Fruit fly (Drosophila melanogaster) whole organism, embryonic: ENCODE data around the gene bark.
A peak's percentile ranks its signal among the peaks of the same experiment; 100 is the strongest.

Experiments used
- Abd-B ChIP-seq: fragments of 200-800 bp; sonication (Bioruptor generic); optimal IDR thresholded peaks from 2 replicates; lab custom pipeline; 2018; ENCODE audit warnings: missing biosample characterization, mild to moderate bottlenecking, missing genetic modification characterization, moderate library complexity
- BEAF-32 ChIP-seq: fragments of 200-800 bp; sonication (Bioruptor generic); optimal IDR thresholded peaks from 3 replicates; lab custom pipeline; 2017; ENCODE audit warnings: missing biosample characterization, missing genetic modification characterization, mild to moderate bottlenecking, moderate library complexity, missing genetic modification reagents
- CG10431 ChIP-seq: fragments of 200-800 bp; sonication (Bioruptor generic); optimal IDR thresholded peaks from 3 replicates; lab custom pipeline; 2018; ENCODE audit warnings: missing biosample characterization, mild to moderate bottlenecking, missing genetic modification characterization
- CG10654 ChIP-seq: fragments of 200-800 bp; sonication (Bioruptor generic); optimal IDR thresholded peaks from 2 replicates; lab custom pipeline; 2016; ENCODE audit warnings: missing biosample characterization, missing genetic modification characterization
- CG13775 ChIP-seq: fragments of 200-800 bp; sonication (Bioruptor generic); optimal IDR thresholded peaks from 3 replicates; lab custom pipeline; 2017; ENCODE audit warnings: missing biosample characterization, mild to moderate bottlenecking, missing genetic modification characterization
- CG15269 ChIP-seq: fragments of 200-800 bp; sonication (Bioruptor generic); optimal IDR thresholded peaks from 2 replicates; lab custom pipeline; 2018; ENCODE audit warnings: missing biosample characterization, mild to moderate bottlenecking, missing genetic modification characterization, moderate library complexity
- CG15601 ChIP-seq: fragments of 200-800 bp; sonication (Bioruptor generic); optimal IDR thresholded peaks from 3 replicates; lab custom pipeline; 2019; ENCODE audit warnings: missing biosample characterization, mild to moderate bottlenecking, missing genetic modification characterization, moderate library complexity
- CG16779 ChIP-seq: fragments of 200-800 bp; sonication (Bioruptor generic); IDR thresholded peaks from 2 replicates; pipeline ENCODE4 v1.3.6; 2022; ENCODE audit warnings: missing biosample characterization, missing genetic modification characterization
- CG17568 ChIP-seq: fragments of 200-800 bp; sonication (Bioruptor generic); optimal IDR thresholded peaks from 2 replicates; lab custom pipeline; 2018; ENCODE audit warnings: missing biosample characterization, mild to moderate bottlenecking, missing genetic modification characterization, moderate library complexity
- CG17829 ChIP-seq: fragments of 200-800 bp; optimal IDR thresholded peaks from 2 replicates; lab custom pipeline; 2019; ENCODE audit warnings: missing biosample characterization, mild to moderate bottlenecking, missing genetic modification characterization, moderate library complexity
- CG18262 ChIP-seq: fragments of 200-800 bp; optimal IDR thresholded peaks from 3 replicates; lab custom pipeline; 2019; ENCODE audit warnings: missing biosample characterization, mild to moderate bottlenecking, missing genetic modification characterization, moderate library complexity
- CG2129 ChIP-seq: fragments of 200-800 bp; sonication (Bioruptor generic); IDR thresholded peaks from 2 replicates; pipeline ENCODE4 v1.3.6; 2022; ENCODE audit warnings: missing biosample characterization, missing genetic modification characterization; ENCODE audit not compliant: partially characterized antibody
- CG2678 ChIP-seq: fragments of 200-800 bp; sonication (Bioruptor generic); optimal IDR thresholded peaks from 3 replicates; lab custom pipeline; 2019; ENCODE audit warnings: missing biosample characterization, mild to moderate bottlenecking, missing genetic modification characterization, moderate library complexity
- CG2712 ChIP-seq: fragments of 200-800 bp; optimal IDR thresholded peaks from 3 replicates; lab custom pipeline; 2019; ENCODE audit warnings: missing biosample characterization, mild to moderate bottlenecking, missing genetic modification characterization, moderate library complexity
- CG30431 ChIP-seq: fragments of 200-800 bp; sonication (Bioruptor generic); optimal IDR thresholded peaks from 2 replicates; lab custom pipeline; 2017; ENCODE audit warnings: missing biosample characterization, missing genetic modification characterization
- CG4328 ChIP-seq: fragments of 200-800 bp; sonication (Bioruptor generic); optimal IDR thresholded peaks from 3 replicates; lab custom pipeline; 2017; ENCODE audit warnings: missing biosample characterization, missing genetic modification reagents, missing genetic modification characterization
- CG4424 ChIP-seq: fragments of 200-800 bp; sonication (Bioruptor generic); optimal IDR thresholded peaks from 3 replicates; lab custom pipeline; 2016; ENCODE audit warnings: missing biosample characterization, missing genetic modification characterization
- CG4854 ChIP-seq: fragments of 200-800 bp; sonication (Bioruptor generic); optimal IDR thresholded peaks from 2 replicates; lab custom pipeline; 2016; ENCODE audit warnings: missing biosample characterization, missing genetic modification characterization, inconsistent platforms
- CG6254 ChIP-seq: fragments of 200-800 bp; sonication (Bioruptor generic); optimal IDR thresholded peaks from 3 replicates; lab custom pipeline; 2017; ENCODE audit warnings: mild to moderate bottlenecking, missing biosample characterization, missing genetic modification reagents, missing genetic modification characterization
- CG6654 ChIP-seq: fragments of 200-800 bp; sonication (Bioruptor generic); optimal IDR thresholded peaks from 2 replicates; lab custom pipeline; 2017; ENCODE audit warnings: missing biosample characterization, mild to moderate bottlenecking, missing genetic modification characterization
- CG8281 ChIP-seq: fragments of 200-800 bp; sonication (Bioruptor generic); optimal IDR thresholded peaks from 2 replicates; lab custom pipeline; 2018; ENCODE audit warnings: missing biosample characterization, mild to moderate bottlenecking, missing genetic modification characterization, moderate library complexity
- CG9817 ChIP-seq: fragments of 200-800 bp; sonication (Bioruptor generic); optimal IDR thresholded peaks from 2 replicates; lab custom pipeline; 2018; ENCODE audit warnings: missing biosample characterization, mild to moderate bottlenecking, missing genetic modification characterization, moderate library complexity
- CHES-1-like ChIP-seq: fragments of 200-800 bp; sonication (Bioruptor generic); optimal IDR thresholded peaks from 2 replicates; lab custom pipeline; 2016; ENCODE audit warnings: missing biosample characterization, missing genetic modification characterization
- Dp ChIP-seq: fragments of 200-800 bp; sonication (Bioruptor generic); optimal IDR thresholded peaks from 2 replicates; lab custom pipeline; 2018; ENCODE audit warnings: missing biosample characterization, mild to moderate bottlenecking, missing genetic modification characterization, moderate library complexity
- Drgx ChIP-seq: fragments of 200-800 bp; sonication (Bioruptor generic); IDR thresholded peaks from 2 replicates; pipeline ENCODE4 v1.3.6; 2022; ENCODE audit warnings: missing biosample characterization, missing genetic modification characterization
- ERR ChIP-seq: fragments of 200-800 bp; sonication (Bioruptor generic); optimal IDR thresholded peaks from 2 replicates; lab custom pipeline; 2016; ENCODE audit warnings: missing biosample characterization, missing genetic modification characterization
- Gug ChIP-seq: fragments of 200-800 bp; sonication (Bioruptor generic); IDR thresholded peaks from 4 replicates; pipeline ENCODE4 v1.3.6; 2022; ENCODE audit warnings: missing biosample characterization, missing genetic modification characterization
- H2.0 ChIP-seq: fragments of 200-800 bp; sonication (Bioruptor generic); IDR thresholded peaks from 2 replicates; pipeline ENCODE4 v1.3.6; 2022; ENCODE audit warnings: missing biosample characterization, missing genetic modification characterization
- PHDP ChIP-seq: fragments of 200-800 bp; sonication (Bioruptor generic); optimal IDR thresholded peaks from 3 replicates; lab custom pipeline; 2018; ENCODE audit warnings: missing biosample characterization, mild to moderate bottlenecking, missing genetic modification characterization, moderate library complexity
- Poxn ChIP-seq: fragments of 200-800 bp; sonication (Bioruptor generic); IDR thresholded peaks from 2 replicates; pipeline ENCODE4 v1.3.6; 2022; ENCODE audit warnings: missing biosample characterization, missing genetic modification characterization
- Taf1 ChIP-seq: fragments of 200-800 bp; sonication (Bioruptor generic); IDR thresholded peaks from 2 replicates; pipeline ENCODE4 v1.3.6; 2022; ENCODE audit warnings: missing biosample characterization, missing genetic modification characterization
- Trl ChIP-seq, 3 experiments: fragments of >200 bp in 2 of 3; fragments of 200-800 bp in 1 of 3; sonication (Bioruptor generic) in 1 of 3; optimal IDR thresholded peaks; 2 replicates in 1 of 3; 3 replicates in 2 of 3; lab custom pipeline; 2016 to 2017; ENCODE audit warnings: missing biosample characterization in 1 of 3, missing genetic modification characterization in 1 of 3
- bigmax ChIP-seq: fragments of 200-800 bp; sonication (Bioruptor generic); optimal IDR thresholded peaks from 2 replicates; lab custom pipeline; 2018; ENCODE audit warnings: missing biosample characterization, mild to moderate bottlenecking, missing genetic modification characterization
- bowl ChIP-seq: fragments of 200-800 bp; sonication (Bioruptor generic); IDR thresholded peaks from 2 replicates; pipeline ENCODE4 v1.3.6; 2022; ENCODE audit warnings: missing biosample characterization, missing genetic modification characterization
- caup ChIP-seq: fragments of 200-800 bp; sonication (Bioruptor generic); optimal IDR thresholded peaks from 3 replicates; lab custom pipeline; 2017; ENCODE audit warnings: missing biosample characterization, mild to moderate bottlenecking, missing genetic modification characterization, moderate library complexity; ENCODE audit not compliant: severe bottlenecking
- gsb-n ChIP-seq: fragments of 200-800 bp; sonication (Bioruptor generic); optimal IDR thresholded peaks from 3 replicates; lab custom pipeline; 2018; ENCODE audit warnings: missing biosample characterization, mild to moderate bottlenecking, missing genetic modification characterization
- lola ChIP-seq, 3 experiments: fragments of >200 bp in 2 of 3; fragments of 200-800 bp in 1 of 3; sonication (Bioruptor generic) in 1 of 3; optimal IDR thresholded peaks; 2 replicates each; lab custom pipeline; 2017 to 2019; ENCODE audit warnings: missing biosample characterization in 3 of 3, missing genetic modification characterization in 3 of 3, mild to moderate bottlenecking in 1 of 3, moderate library complexity in 1 of 3
- ro ChIP-seq: fragments of 200-800 bp; sonication (Bioruptor generic); IDR thresholded peaks from 2 replicates; pipeline ENCODE4 v1.3.6; 2022; ENCODE audit warnings: missing biosample characterization, missing genetic modification characterization
- row ChIP-seq: fragments of 200-800 bp; sonication (Bioruptor generic); IDR thresholded peaks from 3 replicates; pipeline ENCODE4 v1.3.6; 2022; ENCODE audit warnings: missing biosample characterization, missing genetic modification characterization
- slou ChIP-seq: fragments of 200-800 bp; sonication (Bioruptor generic); optimal IDR thresholded peaks from 3 replicates; lab custom pipeline; 2016; ENCODE audit warnings: missing biosample characterization, missing genetic modification characterization
- slp2 ChIP-seq: fragments of 200-800 bp; sonication (Bioruptor generic); optimal IDR thresholded peaks from 2 replicates; lab custom pipeline; 2016; ENCODE audit warnings: missing biosample characterization, missing genetic modification characterization
- stwl ChIP-seq: fragments of 200-800 bp; sonication (Bioruptor generic); optimal IDR thresholded peaks from 3 replicates; lab custom pipeline; 2018; ENCODE audit warnings: missing biosample characterization, mild to moderate bottlenecking, missing genetic modification characterization, moderate library complexity
- tio ChIP-seq: fragments of 200-800 bp; sonication (Bioruptor generic); optimal IDR thresholded peaks from 2 replicates; lab custom pipeline; 2017; ENCODE audit warnings: missing biosample characterization, missing genetic modification characterization, inconsistent platforms
- tna ChIP-seq: fragments of 200-800 bp; sonication (Bioruptor generic); IDR thresholded peaks from 2 replicates; pipeline ENCODE4 v1.3.6; 2022; ENCODE audit warnings: missing biosample characterization, missing genetic modification characterization; ENCODE audit not compliant: partially characterized antibody
- tup ChIP-seq: fragments of 200-800 bp; sonication (Bioruptor generic); optimal IDR thresholded peaks from 2 replicates; lab custom pipeline; 2016; ENCODE audit warnings: missing biosample characterization, mild to moderate bottlenecking, missing genetic modification characterization, moderate library complexity
- wdn ChIP-seq: fragments of 200-800 bp; sonication (Bioruptor generic); IDR thresholded peaks from 2 replicates; pipeline ENCODE4 v1.3.6; 2022; ENCODE audit warnings: missing biosample characterization, missing genetic modification characterization
- zen2 ChIP-seq: fragments of 200-800 bp; sonication (Bioruptor generic); IDR thresholded peaks from 3 replicates; pipeline ENCODE4 v1.3.6; 2022; ENCODE audit warnings: missing biosample characterization, missing genetic modification characterization; ENCODE audit not compliant: partially characterized antibody
- zf30C ChIP-seq: fragments of 200-800 bp; sonication (Bioruptor generic); optimal IDR thresholded peaks from 3 replicates; lab custom pipeline; 2018; ENCODE audit warnings: missing biosample characterization, mild to moderate bottlenecking, missing genetic modification characterization

Gene bark

DNA sequence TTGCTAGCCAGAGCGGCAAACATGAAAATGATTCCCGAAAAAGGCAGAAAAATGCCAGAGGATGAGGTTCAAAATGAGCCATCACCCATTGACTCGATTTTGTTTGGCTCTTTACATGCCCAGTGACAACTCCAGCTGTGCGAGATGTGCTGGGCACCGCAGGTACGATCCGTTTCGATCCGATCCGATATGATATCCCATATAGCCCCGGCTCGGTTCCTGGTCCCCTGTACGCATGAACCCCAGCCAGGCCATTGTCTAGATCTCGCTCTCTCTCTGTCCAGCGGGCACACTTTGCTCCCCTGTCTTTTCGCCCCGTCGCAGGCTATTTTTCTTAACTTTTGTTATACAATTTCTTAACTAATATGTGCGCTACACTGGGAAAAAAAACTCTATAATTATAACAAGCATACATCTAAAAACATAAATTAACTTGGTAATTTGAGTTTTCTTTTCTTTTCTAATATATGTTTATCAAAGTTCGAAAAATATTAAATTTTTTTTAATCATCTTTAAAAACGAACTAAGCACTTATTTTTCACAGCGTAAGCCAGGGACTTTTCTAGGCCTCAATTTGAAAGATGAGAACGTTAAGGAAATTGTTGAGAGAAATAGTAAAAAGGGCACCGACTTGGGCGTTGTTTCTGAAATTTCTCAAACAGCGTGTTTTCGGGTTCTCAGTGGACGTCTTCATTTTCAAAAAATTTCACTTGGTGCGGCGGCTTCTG is 40.6 kb downstream of the bark start (continued):
- peak; percentile 65 for TF ChIP-seq CG30431 (GFP tag; lab: Kevin White, UChicago)
- no peak for TF ChIP-seq ERR
- TF ChIP-seq CG4424 (GFP tag; lab: Kevin White, UChicago), result peak; percentile 76
- peak; percentile 49 for TF ChIP-seq Abd-B (GFP tag; lab: Kevin White, UChicago)
- TF ChIP-seq CG17829 (tag; lab: Kevin White, UChicago), result peak; percentile 97
- no peak for TF ChIP-seq zen2 (GFP tag; lab: Robert Waterston, UW)
- peak; percentile 82 for TF ChIP-seq CG13775 (GFP tag; lab: Kevin White, UChicago)
- TF ChIP-seq CHES-1-like (GFP tag; lab: Kevin White, UChicago), result peak; percentile 46
- TF ChIP-seq Dp (GFP tag; lab: Kevin White, UChicago), result no peak
- TF ChIP-seq CG4854 (GFP tag; lab: Kevin White, UChicago), result peak; percentile 14
- no peak for TF ChIP-seq ro
- TF ChIP-seq caup, result no peak
- TF ChIP-seq bigmax (GFP tag; lab: Kevin White, UChicago), result no peak
- TF ChIP-seq gsb-n (tag; lab: Kevin White, UChicago), result peak; percentile 92
- TF ChIP-seq CG10654 (GFP tag; lab: Kevin White, UChicago), result peak; percentile 59
- TF ChIP-seq slou (GFP tag; lab: Kevin White, UChicago), result no peak
- TF ChIP-seq Taf1 (GFP tag; lab: Robert Waterston, UW), result no peak
- TF ChIP-seq PHDP (tag; lab: Kevin White, UChicago), result no peak
- no peak for TF ChIP-seq CG9817 (tag; lab: Kevin White, UChicago)
- TF ChIP-seq lola (GFP tag; optimal IDR thresholded peaks at IDR 0.05; lab: Kevin White, UChicago), result peak in 1 of 3 experiments; percentile 96
- peak; percentile 38 for TF ChIP-seq slp2
- TF ChIP-seq CG17568 (GFP tag; lab: Kevin White, UChicago), result peak; percentile 8
- no peak for TF ChIP-seq Trl (optimal IDR thresholded peaks at IDR 0.05; lab: Kevin White, UChicago)
- TF ChIP-seq Trl (GFP tag; optimal IDR thresholded peaks at IDR 0.05; lab: Kevin White, UChicago), result peak; percentile 55
- no peak for TF ChIP-seq Gug
- TF ChIP-seq Poxn (GFP tag; lab: Robert Waterston, UW), result no peak
- TF ChIP-seq CG8281 (tag; lab: Kevin White, UChicago), result peak; percentile 17
- TF ChIP-seq CG18262 (tag; lab: Kevin White, UChicago), result peak; percentile 97
- TF ChIP-seq Drgx, result no peak
- TF ChIP-seq CG4328 (GFP tag; lab: Kevin White, UChicago), result peak; percentile 13
- TF ChIP-seq tna (GFP tag; lab: Robert Waterston, UW), result no peak
- TF ChIP-seq stwl, result peak; percentile 79
- peak; percentile 77 for TF ChIP-seq CG15601 (tag; lab: Kevin White, UChicago)
- peak; percentile 96 for TF ChIP-seq CG2712 (tag; lab: Kevin White, UChicago)
- no peak for TF ChIP-seq CG15269 (tag; lab: Kevin White, UChicago)
- peak; percentile 49 for TF ChIP-seq CG10431
- TF ChIP-seq wdn, result no peak
- TF ChIP-seq CG16779 (GFP tag; lab: Robert Waterston, UW), result no peak
- TF ChIP-seq tup (GFP tag; lab: Kevin White, UChicago), result no peak
- peak; percentile 73 for TF ChIP-seq tio (GFP tag; lab: Kevin White, UChicago)
- TF ChIP-seq CG6654 (GFP tag; lab: Kevin White, UChicago), result no peak
- peak; percentile 74 for TF ChIP-seq row (GFP tag; lab: Robert Waterston, UW)
- no peak for TF ChIP-seq CG2129 (GFP tag; lab: Robert Waterston, UW)
- TF ChIP-seq zf30C, result peak; percentile 98
- TF ChIP-seq H2.0 (GFP tag; lab: Robert Waterston, UW), result peak; percentile 49
- TF ChIP-seq CG2678 (tag; lab: Kevin White, UChicago), result no peak
- peak; percentile 76 for TF ChIP-seq CG6254
- no peak for TF ChIP-seq BEAF-32 (GFP tag; lab: Kevin White, UChicago)
- no peak for TF ChIP-seq bowl (GFP tag; lab: Robert Waterston, UW)
